Fruit fly (Drosophila melanogaster): ENCODE data around the gene CG43925.

CG43925 gene

DNA sequence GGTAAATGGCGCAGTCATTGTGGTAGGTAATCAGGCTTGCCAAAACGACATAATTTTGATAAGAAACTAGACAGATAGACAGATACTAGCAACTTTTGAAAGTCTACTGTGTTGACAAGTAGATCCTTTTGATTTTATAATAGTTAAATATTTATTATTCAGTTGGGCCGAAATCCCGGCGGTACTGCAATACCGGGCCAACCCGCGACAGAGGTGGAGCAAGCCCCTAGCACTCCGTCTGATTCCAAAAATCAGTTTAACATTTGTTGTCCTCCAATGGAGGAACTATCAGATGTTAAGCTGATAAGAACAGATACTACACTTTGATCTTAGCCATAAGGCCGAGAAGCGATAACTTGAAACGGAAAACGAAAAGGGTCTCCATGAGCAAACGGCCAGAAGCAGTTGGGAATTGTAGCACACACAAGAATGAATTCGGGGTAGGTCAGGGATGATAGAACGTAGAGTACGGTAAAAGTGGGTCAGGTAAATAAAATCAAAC lies 35.6 kb downstream of the CG43925 start, which contains the start of gene CG15482:
Gene CG15482 (minus strand): TSS at position 51 of the 502 bp plus-strand sequence.
- TF ChIP-seq kay (GFP tag; ENCODE audit: borderline replicate concordance) = peak; percentile 54

dm6 chr2L:13215010-13215409 lies 38.8 kb downstream of the CG43925 start, which contains the start of gene kek4:
Gene kek4 (minus strand): TSS chr2L:13215350.
- TF ChIP-seq Mnt (GFP tag; optimal IDR thresholded peaks at IDR 0.05) (no peak), ovo (GFP tag; optimal IDR thresholded peaks at IDR 0.05) (no peak), bab1 (GFP tag; optimal IDR thresholded peaks at IDR 0.05) (no peak), cic (GFP tag; optimal IDR thresholded peaks at IDR 0.05) (no peak), CG14711 (tag; optimal IDR thresholded peaks at IDR 0.05) (no peak), CG1620 (GFP tag; optimal IDR thresholded peaks at IDR 0.05) (no peak), Hr96 (GFP tag; optimal IDR thresholded peaks at IDR 0.05) (no peak), Crg-1 (GFP tag; optimal IDR thresholded peaks at IDR 0.05) (no peak), tj (GFP tag; optimal IDR thresholded peaks at IDR 0.05) (no peak), CG7101 (tag; optimal IDR thresholded peaks at IDR 0.05) (no peak), CG11617 (GFP tag; optimal IDR thresholded peaks at IDR 0.05) (no peak), CG33017 (tag; optimal IDR thresholded peaks at IDR 0.05) (no peak), CG5204 (GFP tag; optimal IDR thresholded peaks at IDR 0.05) (no peak), toe (GFP tag; optimal IDR thresholded peaks at IDR 0.05) (no peak), CG12768 (GFP tag; optimal IDR thresholded peaks at IDR 0.05) (no peak)

- peak; percentile 71 for TF ChIP-seq tj (GFP tag; optimal IDR thresholded peaks at IDR 0.05)
- TF ChIP-seq CG1620 (GFP tag; optimal IDR thresholded peaks at IDR 0.05) = peak; percentile 61
- TF ChIP-seq Mnt (GFP tag; optimal IDR thresholded peaks at IDR 0.05) = peak; percentile 40
- TF ChIP-seq kay (GFP tag; ENCODE audit: borderline replicate concordance) = peak; percentile 98
- TF ChIP-seq Crg-1 (GFP tag; optimal IDR thresholded peaks at IDR 0.05) = peak; percentile 30
- peak; percentile 49 for TF ChIP-seq CG7101 (tag; optimal IDR thresholded peaks at IDR 0.05)
- TF ChIP-seq bab1 (GFP tag; optimal IDR thresholded peaks at IDR 0.05) = peak; percentile 41
- peak; percentile 55 for TF ChIP-seq CG12768 (GFP tag; optimal IDR thresholded peaks at IDR 0.05)
- TF ChIP-seq cic (GFP tag; optimal IDR thresholded peaks at IDR 0.05) = peak; percentile 44
- TF ChIP-seq pad (GFP tag; optimal IDR thresholded peaks at IDR 0.05) = peak; percentile 44
Measured at dm6 chr2L:13215640-13216129, 39.5 kb downstream of the CG43925 start.

DNA sequence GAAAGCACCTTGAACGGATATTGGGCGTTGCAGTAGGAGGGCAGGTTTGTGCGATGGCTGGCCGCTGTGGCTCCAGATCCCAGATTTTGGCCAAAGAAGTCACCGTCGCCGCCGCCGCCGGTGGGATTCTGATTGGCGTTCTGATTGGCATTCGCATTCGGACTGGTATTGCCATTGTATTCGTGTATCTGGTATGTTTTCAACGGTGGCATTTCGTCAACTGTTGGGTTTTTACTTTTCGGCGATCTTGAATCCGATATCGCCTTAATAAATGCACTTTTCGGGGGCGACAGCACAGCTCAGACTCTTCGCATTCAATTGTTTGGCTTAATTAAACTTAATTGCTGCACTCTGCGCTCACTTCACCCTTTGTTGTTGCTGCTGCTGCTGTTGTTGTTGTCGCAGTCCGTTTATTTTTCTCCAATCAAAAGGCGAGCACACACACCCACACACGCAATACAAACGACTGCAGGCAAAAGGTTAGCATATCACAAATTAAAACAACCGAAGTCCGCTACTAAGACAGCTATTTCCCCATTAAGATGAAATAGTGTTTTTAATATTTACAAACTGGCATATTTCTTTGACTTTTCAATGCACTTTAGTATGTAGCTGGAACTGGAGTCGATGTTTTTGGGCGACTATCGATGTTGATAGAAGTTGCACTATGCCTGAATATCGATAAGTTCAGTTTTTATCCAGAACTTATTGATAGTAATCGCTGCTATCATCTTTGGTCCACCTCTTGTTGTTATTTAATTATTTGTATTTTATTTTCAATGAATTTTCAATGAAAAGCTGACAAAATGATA lies 43.3 kb downstream of the CG43925 start, which contains the start of the genes CG9426 and mRF1:
Gene CG9426 (minus strand): TSS at position 643 of the 812 bp plus-strand sequence.
Gene mRF1 (plus strand): TSS at position 699 of the 812 bp plus-strand sequence.
- TF ChIP-seq CG11617 (GFP tag; optimal IDR thresholded peaks at IDR 0.05) (peak; percentile 1), Crg-1 (GFP tag; optimal IDR thresholded peaks at IDR 0.05) (no peak), CG33017 (tag; optimal IDR thresholded peaks at IDR 0.05) (peak; percentile 28), CG5204 (GFP tag; optimal IDR thresholded peaks at IDR 0.05) (no peak), CG12768 (GFP tag; optimal IDR thresholded peaks at IDR 0.05) (peak; percentile 18), Mnt (GFP tag; optimal IDR thresholded peaks at IDR 0.05) (peak; percentile 54), CG14711 (tag; optimal IDR thresholded peaks at IDR 0.05) (peak; percentile 56), bab1 (GFP tag; optimal IDR thresholded peaks at IDR 0.05) (peak; percentile 48), kay (GFP tag; ENCODE audit: borderline replicate concordance) (no peak), CG1620 (GFP tag; optimal IDR thresholded peaks at IDR 0.05) (peak; percentile 13), CG7101 (tag; optimal IDR thresholded peaks at IDR 0.05) (peak; percentile 30), pad (GFP tag; optimal IDR thresholded peaks at IDR 0.05) (peak; percentile 24)

dm6 chr2L:13222225-13222648 lies 46.0 kb downstream of the CG43925 start, which contains the start of the genes Ski6 and CG16812:
Gene Ski6 (minus strand): TSS chr2L:13222429.
Gene CG16812 (plus strand): TSS chr2L:13222587.
- TF ChIP-seq Mnt (GFP tag; optimal IDR thresholded peaks at IDR 0.05) = peak; percentile 90
- TF ChIP-seq CG33017 (tag; optimal IDR thresholded peaks at IDR 0.05) = peak; percentile 81
- TF ChIP-seq CG11617 (GFP tag; optimal IDR thresholded peaks at IDR 0.05) = peak; percentile 52
- TF ChIP-seq toe (GFP tag; optimal IDR thresholded peaks at IDR 0.05) = no peak
- peak; percentile 63 for TF ChIP-seq pad (GFP tag; optimal IDR thresholded peaks at IDR 0.05)
- no peak for TF ChIP-seq cnc (optimal IDR thresholded peaks at IDR 0.05)
- TF ChIP-seq cic (GFP tag; optimal IDR thresholded peaks at IDR 0.05) = no peak
- peak; percentile 40 for TF ChIP-seq CG12768 (GFP tag; optimal IDR thresholded peaks at IDR 0.05)
- TF ChIP-seq kay (GFP tag; ENCODE audit: borderline replicate concordance) = peak; percentile 93
- TF ChIP-seq CG5204 (GFP tag; optimal IDR thresholded peaks at IDR 0.05) = no peak
- TF ChIP-seq bab1 (GFP tag; optimal IDR thresholded peaks at IDR 0.05) = peak; percentile 74
- TF ChIP-seq CG1620 (GFP tag; optimal IDR thresholded peaks at IDR 0.05) = peak; percentile 77
- TF ChIP-seq ovo (GFP tag; optimal IDR thresholded peaks at IDR 0.05) = peak; percentile 30
- TF ChIP-seq CG7045 (GFP tag; optimal IDR thresholded peaks at IDR 0.05) = peak; percentile 59
- TF ChIP-seq Crg-1 (GFP tag; optimal IDR thresholded peaks at IDR 0.05) = peak; percentile 59
- TF ChIP-seq CG14711 (tag; optimal IDR thresholded peaks at IDR 0.05) = peak; percentile 95
- TF ChIP-seq Clk (GFP tag; optimal IDR thresholded peaks at IDR 0.05) = peak; percentile 19
- TF ChIP-seq CG7101 (tag; optimal IDR thresholded peaks at IDR 0.05) = peak; percentile 85
- TF ChIP-seq Hr96 (GFP tag; optimal IDR thresholded peaks at IDR 0.05) = peak; percentile 44
- TF ChIP-seq tj (GFP tag; optimal IDR thresholded peaks at IDR 0.05) = peak; percentile 29

Measured in whole organism, adult.